Worm (Caenorhabditis elegans): ENCODE results near the gene toh-1.

ce11 chrIII:3781827-3782226, 27.0 kb downstream of the toh-1 start:
- TF ChIP-seq nhr-76 (tag; optimal IDR thresholded peaks at IDR 0.05) (no peak), snpc-4 (tag; optimal IDR thresholded peaks at IDR 0.05) (no peak), daf-12 (tag; optimal IDR thresholded peaks at IDR 0.05) (no peak), ceh-82 (tag; optimal IDR thresholded peaks at IDR 0.05) (no peak), ZK546.5 (tag; optimal IDR thresholded peaks at IDR 0.05) (no peak), mdl-1 (tag; optimal IDR thresholded peaks at IDR 0.05) (no peak), ztf-11 (tag; optimal IDR thresholded peaks at IDR 0.05) (no peak), nfya-1 (tag; optimal IDR thresholded peaks at IDR 0.05; ENCODE audit: insufficient read depth) (peak; percentile 28), ceh-16 (tag; optimal IDR thresholded peaks at IDR 0.05) (no peak), ceh-28 (tag; optimal IDR thresholded peaks at IDR 0.05) (no peak), lin-15B (tag; optimal IDR thresholded peaks at IDR 0.05) (no peak), pha-4 (tag; optimal IDR thresholded peaks at IDR 0.05) (no peak), tbx-2 (tag; optimal IDR thresholded peaks at IDR 0.05) (no peak)

Data from whole organism, L3 larva.